Fruit fly (Drosophila melanogaster) whole organism, embryonic: ENCODE measurements around the gene Pak.

Experiments used
- CG11085 ChIP-seq: fragments of 200-800 bp; sonication (Bioruptor generic); IDR thresholded peaks from 2 replicates; pipeline ENCODE4 v1.3.6; 2022; ENCODE audit warnings: missing biosample characterization, missing genetic modification characterization
- CG31224 ChIP-seq: fragments of 200-800 bp; sonication (Bioruptor generic); IDR thresholded peaks from 2 replicates; pipeline ENCODE4 v1.3.6; 2022; ENCODE audit warnings: missing biosample characterization, missing genetic modification characterization
- CG42726 ChIP-seq: fragments of 200-800 bp; sonication (Bioruptor generic); IDR thresholded peaks from 2 replicates; pipeline ENCODE4 v1.3.6; 2022; ENCODE audit warnings: missing biosample characterization, missing genetic modification characterization; ENCODE audit not compliant: partially characterized antibody
- CG4360 ChIP-seq: fragments of 200-800 bp; sonication (Bioruptor generic); IDR thresholded peaks from 2 replicates; pipeline ENCODE4 v1.3.6; 2022; ENCODE audit warnings: missing biosample characterization, missing genetic modification characterization
- CG6854 ChIP-seq: fragments of 200-800 bp; sonication (Bioruptor generic); optimal IDR thresholded peaks from 3 replicates; lab custom pipeline; 2017; ENCODE audit warnings: missing biosample characterization, mild to moderate bottlenecking, missing genetic modification characterization
- Dfd ChIP-seq, 2 experiments: fragments of >200 bp; optimal IDR thresholded peaks; 2 replicates each; lab custom pipeline; 2017; ENCODE audit warnings: missing biosample characterization in 2 of 2, missing genetic modification characterization in 2 of 2
- ato ChIP-seq: fragments of 200-800 bp; sonication (Bioruptor generic); IDR thresholded peaks from 2 replicates; pipeline ENCODE4 v1.3.6; 2022; ENCODE audit warnings: missing biosample characterization, missing genetic modification characterization; ENCODE audit not compliant: partially characterized antibody
- gcm ChIP-seq: fragments of 200-800 bp; sonication (Bioruptor generic); optimal IDR thresholded peaks from 2 replicates; lab custom pipeline; 2019; ENCODE audit warnings: missing biosample characterization, mild to moderate bottlenecking, missing genetic modification characterization, moderate library complexity
- vfl ChIP-seq: fragments of 200-800 bp; sonication (Bioruptor generic); optimal IDR thresholded peaks from 2 replicates; lab custom pipeline; 2016; ENCODE audit warnings: missing biosample characterization, missing genetic modification characterization
- zfh1 ChIP-seq: fragments of 200-800 bp; sonication (Bioruptor generic); IDR thresholded peaks from 3 replicates; pipeline ENCODE4 v1.3.6; 2022; ENCODE audit warnings: missing biosample characterization, missing genetic modification characterization

- no peak for TF ChIP-seq CG11085 (GFP tag; lab: Robert Waterston, UW)
- TF ChIP-seq CG4360 (GFP tag; lab: Robert Waterston, UW), result no peak
- no peak for TF ChIP-seq vfl (GFP tag; lab: Kevin White, UChicago)
- TF ChIP-seq zfh1 (GFP tag; lab: Robert Waterston, UW), result no peak
- TF ChIP-seq gcm (GFP tag; lab: Kevin White, UChicago), result no peak
- no peak for TF ChIP-seq CG31224
- no peak for TF ChIP-seq Dfd (GFP tag; optimal IDR thresholded peaks at IDR 0.05; lab: Kevin White, UChicago)
- TF ChIP-seq CG6854 (GFP tag; lab: Kevin White, UChicago), result no peak
- no peak for TF ChIP-seq ato (GFP tag; lab: Robert Waterston, UW)
- TF ChIP-seq CG42726 (GFP tag; lab: Robert Waterston, UW), result no peak
Observed at dm6 chr3R:6396613-6397012, 45.9 kb downstream of the Pak start.
